Fruit fly (Drosophila melanogaster): ENCODE data around the gene CG11722.

- TF ChIP-seq zen2 (GFP tag; IDR thresholded peaks at IDR 0.05; ENCODE audit: partially characterized antibody) (no peak), Dek (tag; optimal IDR thresholded peaks at IDR 0.05) (no peak), emc (GFP tag; optimal IDR thresholded peaks at IDR 0.05) (no peak), CG3726 (GFP tag; IDR thresholded peaks at IDR 0.05) (no peak), ERR (GFP tag; optimal IDR thresholded peaks at IDR 0.05) (no peak), usp (GFP tag; optimal IDR thresholded peaks at IDR 0.05) (no peak), lov (optimal IDR thresholded peaks at IDR 0.05) (no peak), lov (GFP tag; IDR thresholded peaks at IDR 0.05) (no peak), Taf1 (GFP tag; IDR thresholded peaks at IDR 0.05) (no peak), Doc3 (GFP tag; IDR thresholded peaks at IDR 0.05; ENCODE audit: partially characterized antibody) (no peak), CG8388 (GFP tag; optimal IDR thresholded peaks at IDR 0.05) (no peak)
Measured at dm6 chr3R:10070195-10070594, 24.9 kb upstream of the CG11722 start.

All from whole organism, embryonic.